Worm (Caenorhabditis elegans): ENCODE data around the gene srd-8.

The srd-8 gene

ce11 chrIV:5607343-5607742 lies 38.1 kb downstream of the srd-8 start (continued):
- TF ChIP-seq lin-39 (tag; optimal IDR thresholded peaks at IDR 0.05) (peak; percentile 93), fos-1 (tag; optimal IDR thresholded peaks at IDR 0.05) (no peak), ztf-11 (tag; optimal IDR thresholded peaks at IDR 0.05) (no peak)

ce11 chrIV:5605225-5605624 lies 40.2 kb downstream of the srd-8 start:
- TF ChIP-seq snpc-4 (tag; optimal IDR thresholded peaks at IDR 0.05) (no peak), nfya-1 (tag; optimal IDR thresholded peaks at IDR 0.05; ENCODE audit: insufficient read depth) (no peak), nhr-77 (tag; optimal IDR thresholded peaks at IDR 0.05) (no peak), nhr-237 (tag; optimal IDR thresholded peaks at IDR 0.05) (no peak), hmg-11 (tag; optimal IDR thresholded peaks at IDR 0.05) (no peak), ama-1 (optimal IDR thresholded peaks at IDR 0.05) (peak; percentile 8), ceh-82 (tag; optimal IDR thresholded peaks at IDR 0.05) (no peak), egl-5 (tag; optimal IDR thresholded peaks at IDR 0.05) (no peak), nhr-23 (tag; optimal IDR thresholded peaks at IDR 0.05) (peak; percentile 85), ztf-4 (tag; optimal IDR thresholded peaks at IDR 0.05) (no peak), nhr-43 (tag; optimal IDR thresholded peaks at IDR 0.05; ENCODE audit: poor library complexity, severe bottlenecking) (no peak), ceh-9 (tag; optimal IDR thresholded peaks at IDR 0.05) (no peak), fos-1 (tag; optimal IDR thresholded peaks at IDR 0.05) (no peak), skn-1 (tag; optimal IDR thresholded peaks at IDR 0.05) (no peak), pha-4 (tag; optimal IDR thresholded peaks at IDR 0.05) (peak; percentile 23)

DNA sequence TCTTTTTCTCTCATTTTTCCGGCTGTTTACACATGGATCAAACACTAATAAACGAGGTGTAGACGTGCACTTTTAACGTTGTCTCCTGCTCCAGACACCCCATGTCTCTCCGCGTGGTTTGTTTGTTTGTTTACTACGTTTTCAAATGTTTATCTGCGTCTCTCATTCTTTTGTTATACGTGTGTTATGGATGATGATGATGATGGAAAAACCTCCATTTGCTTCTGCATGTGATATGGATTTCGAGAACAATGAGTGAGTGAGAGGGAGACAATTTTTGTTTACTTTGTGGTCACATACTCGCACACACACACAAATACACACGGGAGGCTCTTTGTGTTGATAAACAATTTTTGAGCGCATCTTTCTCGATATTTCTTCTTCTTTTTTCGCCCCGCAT lies 40.9 kb downstream of the srd-8 start:
- TF ChIP-seq snpc-4 (tag; optimal IDR thresholded peaks at IDR 0.05), result peak; percentile 75
- TF ChIP-seq elt-3 (tag; optimal IDR thresholded peaks at IDR 0.05), result no peak
- peak; percentile 26 for TF ChIP-seq hmg-11 (tag; optimal IDR thresholded peaks at IDR 0.05)
- TF ChIP-seq nhr-76 (tag; optimal IDR thresholded peaks at IDR 0.05), result no peak
- peak; percentile 94 for TF ChIP-seq skn-1 (tag; optimal IDR thresholded peaks at IDR 0.05)
- TF ChIP-seq lin-39 (tag; optimal IDR thresholded peaks at IDR 0.05), result peak; percentile 75
- no peak for TF ChIP-seq nhr-77 (tag; optimal IDR thresholded peaks at IDR 0.05)
- peak; percentile 6 for TF ChIP-seq lsy-12 (tag; optimal IDR thresholded peaks at IDR 0.05)
- no peak for TF ChIP-seq ztf-4 (tag; optimal IDR thresholded peaks at IDR 0.05)
- no peak for TF ChIP-seq jun-1 (tag; optimal IDR thresholded peaks at IDR 0.05)
- TF ChIP-seq pha-4 (tag; optimal IDR thresholded peaks at IDR 0.05), result peak; percentile 100
- TF ChIP-seq nfya-1 (tag; optimal IDR thresholded peaks at IDR 0.05; ENCODE audit: insufficient read depth), result peak; percentile 78
- no peak for TF ChIP-seq daf-12 (tag; optimal IDR thresholded peaks at IDR 0.05)
- TF ChIP-seq ceh-28 (tag; optimal IDR thresholded peaks at IDR 0.05), result peak; percentile 61
- no peak for TF ChIP-seq aly-2 (tag; optimal IDR thresholded peaks at IDR 0.05)
- peak; percentile 61 for TF ChIP-seq mdl-1 (tag; optimal IDR thresholded peaks at IDR 0.05)
- TF ChIP-seq tbx-2 (tag; optimal IDR thresholded peaks at IDR 0.05), result peak; percentile 31
- TF ChIP-seq pqm-1 (tag; optimal IDR thresholded peaks at IDR 0.05), result peak; percentile 86
- TF ChIP-seq egl-5 (tag; optimal IDR thresholded peaks at IDR 0.05), result peak; percentile 77
- TF ChIP-seq nhr-43 (tag; optimal IDR thresholded peaks at IDR 0.05; ENCODE audit: poor library complexity, severe bottlenecking), result peak; percentile 66
- no peak for TF ChIP-seq nhr-28 (tag; optimal IDR thresholded peaks at IDR 0.05)
- peak; percentile 75 for TF ChIP-seq elt-2 (tag; optimal IDR thresholded peaks at IDR 0.05)
- peak; percentile 52 for TF ChIP-seq fkh-10 (GFP tag; optimal IDR thresholded peaks at IDR 0.05)

- TF ChIP-seq pha-4 (tag; optimal IDR thresholded peaks at IDR 0.05) (peak; percentile 100), ceh-16 (tag; optimal IDR thresholded peaks at IDR 0.05) (no peak), daf-12 (tag; optimal IDR thresholded peaks at IDR 0.05) (no peak), ama-1 (optimal IDR thresholded peaks at IDR 0.05) (no peak), nfya-1 (tag; optimal IDR thresholded peaks at IDR 0.05; ENCODE audit: insufficient read depth) (peak; percentile 34), elt-2 (tag; optimal IDR thresholded peaks at IDR 0.05) (no peak), ceh-9 (tag; optimal IDR thresholded peaks at IDR 0.05) (no peak), mdl-1 (tag; optimal IDR thresholded peaks at IDR 0.05) (no peak)
Measured at ce11 chrIV:5603321-5603720, 42.1 kb downstream of the srd-8 start.

- no peak for TF ChIP-seq ztf-4 (tag; optimal IDR thresholded peaks at IDR 0.05)
- no peak for TF ChIP-seq nhr-67 (tag; optimal IDR thresholded peaks at IDR 0.05)
- TF ChIP-seq unc-62 (GFP tag; optimal IDR thresholded peaks at IDR 0.05), result no peak
- no peak for TF ChIP-seq elt-3 (tag; optimal IDR thresholded peaks at IDR 0.05)
- no peak for TF ChIP-seq nhr-12 (tag; optimal IDR thresholded peaks at IDR 0.05)
- TF ChIP-seq R02D3.7 (tag; optimal IDR thresholded peaks at IDR 0.05), result no peak
- TF ChIP-seq elt-2 (tag; optimal IDR thresholded peaks at IDR 0.05), result no peak
- no peak for TF ChIP-seq lin-39 (tag; optimal IDR thresholded peaks at IDR 0.05)
- TF ChIP-seq nfya-1 (tag; optimal IDR thresholded peaks at IDR 0.05; ENCODE audit: insufficient read depth), result no peak
- no peak for TF ChIP-seq nhr-77 (tag; optimal IDR thresholded peaks at IDR 0.05)
- TF ChIP-seq ceh-82 (tag; optimal IDR thresholded peaks at IDR 0.05), result no peak
- TF ChIP-seq snpc-4 (tag; optimal IDR thresholded peaks at IDR 0.05), result no peak
- TF ChIP-seq nhr-25 (tag; optimal IDR thresholded peaks at IDR 0.05), result no peak
Measured at ce11 chrIV:5602415-5602814, 43.0 kb downstream of the srd-8 start.
